Fruit fly (Drosophila melanogaster) whole organism, embryonic: ENCODE results near the gene shv.

Experiments used
- CG10274 ChIP-seq: fragments of 200-800 bp; sonication (Bioruptor generic); optimal IDR thresholded peaks from 3 replicates; lab custom pipeline; 2017; ENCODE audit warnings: missing biosample characterization, mild to moderate bottlenecking, missing genetic modification characterization
- CG1233 ChIP-seq: fragments of 200-800 bp; sonication (Bioruptor generic); optimal IDR thresholded peaks from 4 replicates; lab custom pipeline; 2018; ENCODE audit warnings: missing biosample characterization, mild to moderate bottlenecking, missing genetic modification characterization
- CG14441 ChIP-seq: fragments of 200-800 bp; sonication (Bioruptor generic); IDR thresholded peaks from 2 replicates; pipeline ENCODE4 v1.3.6; 2022; ENCODE audit warnings: missing biosample characterization, missing genetic modification characterization
- CG14860 ChIP-seq: fragments of 200-800 bp; sonication (Bioruptor generic); IDR thresholded peaks from 3 replicates; pipeline ENCODE4 v1.3.6; 2022; ENCODE audit warnings: missing biosample characterization, missing genetic modification characterization; ENCODE audit not compliant: partially characterized antibody
- CG1603 ChIP-seq: fragments of 200-800 bp; sonication (Bioruptor generic); optimal IDR thresholded peaks from 2 replicates; lab custom pipeline; 2019; ENCODE audit warnings: missing biosample characterization, mild to moderate bottlenecking, missing genetic modification characterization, moderate library complexity
- CG17385 ChIP-seq: fragments of 200-800 bp; sonication (Bioruptor generic); optimal IDR thresholded peaks from 3 replicates; lab custom pipeline; 2018; ENCODE audit warnings: missing biosample characterization, mild to moderate bottlenecking, missing genetic modification characterization
- CG17912 ChIP-seq: fragments of 200-800 bp; sonication (Bioruptor generic); optimal IDR thresholded peaks from 2 replicates; lab custom pipeline; 2018; ENCODE audit warnings: missing biosample characterization, mild to moderate bottlenecking, missing genetic modification characterization
- CG31441 ChIP-seq: fragments of 200-800 bp; sonication (Bioruptor generic); IDR thresholded peaks from 2 replicates; pipeline ENCODE4 v1.3.6; 2022; ENCODE audit warnings: missing biosample characterization, missing genetic modification characterization
- CG32772 ChIP-seq: fragments of 200-800 bp; sonication (Bioruptor generic); IDR thresholded peaks from 2 replicates; pipeline ENCODE4 v1.3.6; 2022; ENCODE audit warnings: missing biosample characterization, missing genetic modification characterization
- CG6683 ChIP-seq: fragments of 200-800 bp; sonication (Bioruptor generic); optimal IDR thresholded peaks from 2 replicates; lab custom pipeline; 2017; ENCODE audit warnings: missing biosample characterization, mild to moderate bottlenecking, missing genetic modification characterization, missing genetic modification reagents
- CG7839 ChIP-seq: fragments of 200-800 bp; sonication (Bioruptor generic); optimal IDR thresholded peaks from 3 replicates; lab custom pipeline; 2018; ENCODE audit warnings: missing biosample characterization, mild to moderate bottlenecking, missing genetic modification characterization, moderate library complexity
- CG9932 ChIP-seq: fragments of 200-800 bp; sonication (Bioruptor generic); IDR thresholded peaks from 2 replicates; pipeline ENCODE4 v1.3.6; 2022; ENCODE audit warnings: missing biosample characterization, missing genetic modification characterization
- CkIIα-i1 ChIP-seq: fragments of 200-800 bp; sonication (Bioruptor generic); IDR thresholded peaks from 2 replicates; pipeline ENCODE4 v1.3.6; 2022; ENCODE audit warnings: missing biosample characterization, missing genetic modification characterization
- HLH54F ChIP-seq: fragments of 200-800 bp; sonication (Bioruptor generic); optimal IDR thresholded peaks from 3 replicates; lab custom pipeline; 2016; ENCODE audit warnings: missing biosample characterization, missing genetic modification characterization
- Hand ChIP-seq: fragments of 200-800 bp; sonication (Bioruptor generic); optimal IDR thresholded peaks from 2 replicates; lab custom pipeline; 2017; ENCODE audit warnings: mild to moderate bottlenecking, missing biosample characterization, missing genetic modification reagents, missing genetic modification characterization
- HmgZ ChIP-seq: fragments of 200-800 bp; sonication (Bioruptor generic); optimal IDR thresholded peaks from 2 replicates; lab custom pipeline; 2018; ENCODE audit warnings: missing biosample characterization, mild to moderate bottlenecking, missing genetic modification characterization
- Lhr ChIP-seq: fragments of 200-800 bp; sonication (Bioruptor generic); optimal IDR thresholded peaks from 3 replicates; lab custom pipeline; 2017; ENCODE audit warnings: mild to moderate bottlenecking, missing biosample characterization, missing genetic modification reagents, missing genetic modification characterization
- PHDP ChIP-seq: fragments of 200-800 bp; sonication (Bioruptor generic); optimal IDR thresholded peaks from 3 replicates; lab custom pipeline; 2018; ENCODE audit warnings: missing biosample characterization, mild to moderate bottlenecking, missing genetic modification characterization, moderate library complexity
- Rfx ChIP-seq: fragments of 200-800 bp; sonication (Bioruptor generic); IDR thresholded peaks from 2 replicates; pipeline ENCODE4 v1.3.6; 2022; ENCODE audit warnings: missing biosample characterization, missing genetic modification characterization
- Side ChIP-seq: fragments of 200-800 bp; sonication (Bioruptor generic); optimal IDR thresholded peaks from 2 replicates; lab custom pipeline; 2016; ENCODE audit warnings: missing biosample characterization, missing genetic modification characterization
- Six4 ChIP-seq: fragments of 200-800 bp; sonication (Bioruptor generic); optimal IDR thresholded peaks from 2 replicates; lab custom pipeline; 2016; ENCODE audit warnings: missing biosample characterization, missing genetic modification characterization
- Stat92E ChIP-seq, 3 experiments: fragments of >200 bp in 2 of 3; fragments of 200-800 bp in 1 of 3; sonication (Bioruptor generic) in 1 of 3; optimal IDR thresholded peaks; 2 replicates each; lab custom pipeline; 2017 to 2019; ENCODE audit warnings: missing biosample characterization in 3 of 3, missing genetic modification characterization in 3 of 3, mild to moderate bottlenecking in 1 of 3, moderate library complexity in 1 of 3
- Xbp1 ChIP-seq: fragments of 200-800 bp; sonication (Bioruptor generic); optimal IDR thresholded peaks from 3 replicates; lab custom pipeline; 2016; ENCODE audit warnings: missing biosample characterization, mild to moderate bottlenecking, missing genetic modification characterization
- ab ChIP-seq: fragments of 200-800 bp; sonication (Bioruptor generic); optimal IDR thresholded peaks from 2 replicates; lab custom pipeline; 2016; ENCODE audit warnings: missing biosample characterization, missing genetic modification characterization
- ara ChIP-seq: fragments of 200-800 bp; sonication (Bioruptor generic); IDR thresholded peaks from 2 replicates; pipeline ENCODE4 v1.3.6; 2022; ENCODE audit warnings: missing biosample characterization, missing genetic modification characterization
- br ChIP-seq: fragments of >200 bp; optimal IDR thresholded peaks from 2 replicates; lab custom pipeline; 2017
- bsh ChIP-seq, 2 experiments: fragments of 200-800 bp; sonication (Bioruptor generic); optimal IDR thresholded peaks; 2 replicates each; lab custom pipeline; 2017 to 2018; ENCODE audit warnings: mild to moderate bottlenecking in 2 of 2, missing biosample characterization in 2 of 2, missing genetic modification characterization in 2 of 2, moderate library complexity in 1 of 2
- esg ChIP-seq: fragments of 200-800 bp; sonication (Bioruptor generic); conservative IDR thresholded peaks from 2 replicates; pipeline ENCODE4 v1.3.6; 2022; ENCODE audit warnings: missing biosample characterization, missing genetic modification characterization
- hbn ChIP-seq: fragments of 200-800 bp; sonication (Bioruptor generic); IDR thresholded peaks from 2 replicates; pipeline ENCODE4 v1.3.6; 2022; ENCODE audit warnings: missing biosample characterization, missing genetic modification characterization; ENCODE audit not compliant: partially characterized antibody
- hth ChIP-seq: fragments of >200 bp; optimal IDR thresholded peaks from 2 replicates; lab custom pipeline; 2017; ENCODE audit warnings: inconsistent platforms
- jumu ChIP-seq: fragments of 200-800 bp; sonication (Bioruptor generic); optimal IDR thresholded peaks from 3 replicates; lab custom pipeline; 2016; ENCODE audit warnings: missing biosample characterization, missing genetic modification characterization
- lov ChIP-seq, 2 experiments: fragments of 200-800 bp in 1 of 2; fragments of >200 bp in 1 of 2; sonication (Bioruptor generic) in 1 of 2; IDR thresholded peaks in 1 of 2; optimal IDR thresholded peaks in 1 of 2; 2 replicates in 1 of 2; 3 replicates in 1 of 2; pipeline versions ENCODE4 v1.3.6 to Lab custom; 2017 to 2022; ENCODE audit warnings: missing biosample characterization in 1 of 2, missing genetic modification characterization in 1 of 2
- pan ChIP-seq, 4 experiments: fragments of >200 bp in 3 of 4; fragments of 200-800 bp in 1 of 4; sonication (Bioruptor generic) in 1 of 4; optimal IDR thresholded peaks in 3 of 4; IDR thresholded peaks in 1 of 4; 2 replicates each; pipeline versions ENCODE4 v1.3.6 to Lab custom; 2017 to 2022; ENCODE audit warnings: missing biosample characterization in 2 of 4, missing genetic modification characterization in 2 of 4, mixed read lengths in 1 of 4
- row ChIP-seq: fragments of 200-800 bp; sonication (Bioruptor generic); IDR thresholded peaks from 3 replicates; pipeline ENCODE4 v1.3.6; 2022; ENCODE audit warnings: missing biosample characterization, missing genetic modification characterization
- shn ChIP-seq: fragments of 200-800 bp; sonication (Bioruptor generic); optimal IDR thresholded peaks from 3 replicates; lab custom pipeline; 2016; ENCODE audit warnings: missing biosample characterization, missing genetic modification characterization
- slbo ChIP-seq: fragments of 200-800 bp; sonication (Bioruptor generic); IDR thresholded peaks from 2 replicates; pipeline ENCODE4 v1.3.6; 2022; ENCODE audit warnings: missing biosample characterization, missing genetic modification characterization
- sob ChIP-seq: fragments of 200-800 bp; sonication (Bioruptor generic); IDR thresholded peaks from 2 replicates; pipeline ENCODE4 v1.3.6; 2022; ENCODE audit warnings: missing biosample characterization, missing genetic modification characterization
- tna ChIP-seq: fragments of 200-800 bp; sonication (Bioruptor generic); IDR thresholded peaks from 2 replicates; pipeline ENCODE4 v1.3.6; 2022; ENCODE audit warnings: missing biosample characterization, missing genetic modification characterization; ENCODE audit not compliant: partially characterized antibody
- wek ChIP-seq: fragments of 200-800 bp; sonication (Bioruptor generic); optimal IDR thresholded peaks from 3 replicates; lab custom pipeline; 2018; ENCODE audit warnings: missing biosample characterization, mild to moderate bottlenecking, missing genetic modification characterization, moderate library complexity
- zf30C ChIP-seq: fragments of 200-800 bp; sonication (Bioruptor generic); optimal IDR thresholded peaks from 3 replicates; lab custom pipeline; 2018; ENCODE audit warnings: missing biosample characterization, mild to moderate bottlenecking, missing genetic modification characterization

The shv gene

DNA sequence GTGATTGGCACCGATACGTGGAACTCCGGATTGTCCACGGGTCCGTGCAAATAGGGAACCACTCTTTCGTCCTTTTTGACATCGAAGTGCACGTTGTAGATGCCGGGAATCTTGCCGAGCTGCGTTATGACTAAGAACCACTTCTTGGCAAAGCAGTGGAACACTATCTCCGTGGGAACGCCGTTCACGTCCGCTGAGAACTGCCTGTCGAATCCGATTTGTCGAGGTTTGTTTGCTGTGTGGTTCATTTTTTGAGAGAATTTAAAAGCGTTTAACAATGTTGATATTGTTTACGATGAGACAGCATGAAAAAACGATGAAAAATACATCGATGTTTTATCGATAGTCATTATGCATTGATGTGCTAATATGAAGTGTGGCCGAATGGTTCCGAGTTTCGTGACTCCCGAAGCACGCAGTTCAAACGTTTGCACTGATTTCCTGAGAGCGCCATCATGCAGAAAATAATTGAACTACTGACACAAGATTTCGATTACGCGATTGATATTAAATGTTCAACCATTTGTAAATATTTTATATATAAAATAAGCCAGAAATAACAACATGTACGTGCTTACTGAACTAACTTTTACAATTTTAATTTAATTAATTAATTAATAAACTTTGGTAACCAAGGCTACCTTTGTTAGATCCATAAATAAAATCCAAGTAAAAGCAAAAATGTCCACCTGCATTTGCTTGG lies 31.6 kb upstream of the shv start, which contains the start of the genes CG11885 and CG13692 (continued):
- no peak for TF ChIP-seq Six4
- TF ChIP-seq CG31441 (GFP tag; lab: Robert Waterston, UW) = peak; percentile 37; the same call in 1 of the 2 replicates
- no peak for TF ChIP-seq CkIIα-i1 (GFP tag; lab: Robert Waterston, UW)
- no peak for TF ChIP-seq CG32772 (GFP tag; lab: Robert Waterston, UW)
- no peak for TF ChIP-seq ab (GFP tag; lab: Kevin White, UChicago)
- peak; percentile 74 for TF ChIP-seq CG9932
- no peak for TF ChIP-seq hth (lab: Kevin White, UChicago)
- TF ChIP-seq slbo = peak; percentile 48
- no peak for TF ChIP-seq jumu
- no peak for TF ChIP-seq Hand (GFP tag; lab: Kevin White, UChicago)
- peak; percentile 18 for TF ChIP-seq zf30C
- no peak for TF ChIP-seq CG14441
- peak in 1 of 3 experiments; percentile 4 for TF ChIP-seq Stat92E (GFP tag; optimal IDR thresholded peaks at IDR 0.05; lab: Kevin White, UChicago)
- peak; percentile 95 for TF ChIP-seq tna (GFP tag; lab: Robert Waterston, UW)
- TF ChIP-seq CG10274 (GFP tag; lab: Kevin White, UChicago) = no peak
- TF ChIP-seq ara = no peak
- peak in 1 of 2 experiments; percentile 25 for TF ChIP-seq bsh (GFP tag; optimal IDR thresholded peaks at IDR 0.05; lab: Kevin White, UChicago)
- no peak for TF ChIP-seq Side
- TF ChIP-seq lov (optimal IDR thresholded peaks at IDR 0.05; lab: Kevin White, UChicago) = no peak
- TF ChIP-seq lov (GFP tag; IDR thresholded peaks at IDR 0.05; lab: Robert Waterston, UW) = 0 out of 3 replicates have a peak, but pooled peaks have one; percentile 51
- TF ChIP-seq sob (GFP tag; lab: Robert Waterston, UW) = peak; percentile 60
- no peak for TF ChIP-seq pan (optimal IDR thresholded peaks at IDR 0.05; lab: Kevin White, UChicago)
- peak in 1 of 2 experiments; percentile 36 for TF ChIP-seq pan (GFP tag; optimal IDR thresholded peaks at IDR 0.05 in 1 of 2, IDR thresholded peaks at IDR 0.05 in 1 of 2)
- peak; percentile 83 for TF ChIP-seq HmgZ (tag; lab: Kevin White, UChicago)
- TF ChIP-seq hbn (GFP tag; lab: Robert Waterston, UW) = peak; percentile 99
- TF ChIP-seq CG17912 (GFP tag; lab: Kevin White, UChicago) = peak; percentile 66
- TF ChIP-seq shn (GFP tag; lab: Kevin White, UChicago) = no peak
- peak; percentile 15 for TF ChIP-seq CG17385
- TF ChIP-seq CG1603 (tag; lab: Kevin White, UChicago) = peak; percentile 90
- peak; percentile 74 for TF ChIP-seq Rfx (GFP tag; lab: Robert Waterston, UW)
- peak; percentile 58 for TF ChIP-seq PHDP (tag; lab: Kevin White, UChicago)
- peak; percentile 62 for TF ChIP-seq row (GFP tag; lab: Robert Waterston, UW)
- no peak for TF ChIP-seq HLH54F (GFP tag; lab: Kevin White, UChicago)
- peak; percentile 25 for TF ChIP-seq CG1233 (GFP tag; lab: Kevin White, UChicago)
- peak; percentile 11 for TF ChIP-seq CG6683 (GFP tag; lab: Kevin White, UChicago)
- no peak for TF ChIP-seq esg (GFP tag; lab: Robert Waterston, UW)
- peak; percentile 53 for TF ChIP-seq Xbp1 (GFP tag; lab: Kevin White, UChicago)
- no peak for TF ChIP-seq br (lab: Kevin White, UChicago)
- peak; percentile 92 for TF ChIP-seq CG14860 (GFP tag; lab: Robert Waterston, UW)
- no peak for TF ChIP-seq wek (GFP tag; lab: Kevin White, UChicago)
- TF ChIP-seq CG7839 (tag; lab: Kevin White, UChicago) = peak; percentile 47
- peak; percentile 70 for TF ChIP-seq Lhr (GFP tag; lab: Kevin White, UChicago)
- TF ChIP-seq, all 482 proteins: peak for 228
